Worm (Caenorhabditis elegans): ENCODE data around the gene C07E3.9.
A peak's percentile ranks its signal among the peaks of the same experiment; 100 is the strongest.

Gene C07E3.9

ce11 chrII:10390854-10391253 lies 40.3 kb downstream of the C07E3.9 start, which contains the start of the genes T09F3.2 and T09F3.7:
Gene T09F3.2 (plus strand): TSS chrII:10391154.
Gene T09F3.7 (plus strand): TSS chrII:10391168.
- TF ChIP-seq mes-4 (tag; optimal IDR thresholded peaks at IDR 0.05), result no peak
- TF ChIP-seq hlh-26 (GFP tag; conservative IDR thresholded peaks at IDR 0.05), result no peak
- TF ChIP-seq ceh-100 (GFP tag; IDR thresholded peaks at IDR 0.05), result no peak
- TF ChIP-seq egrh-3 (GFP tag; IDR thresholded peaks at IDR 0.05), result no peak
- no peak for TF ChIP-seq K12H6.12 (tag; optimal IDR thresholded peaks at IDR 0.05)
- no peak for TF ChIP-seq aptf-2 (GFP tag; conservative IDR thresholded peaks at IDR 0.05)

- TF ChIP-seq mes-4 (tag; optimal IDR thresholded peaks at IDR 0.05) (no peak), attf-5 (GFP tag; optimal IDR thresholded peaks at IDR 0.05) (no peak), zfh-2 (GFP tag; conservative IDR thresholded peaks at IDR 0.05) (no peak), dox-1 (GFP tag; IDR thresholded peaks at IDR 0.05) (peak; percentile 80), let-607 (tag; optimal IDR thresholded peaks at IDR 0.05) (no peak), K12H6.12 (tag; optimal IDR thresholded peaks at IDR 0.05) (no peak), ekl-4 (GFP tag; IDR thresholded peaks at IDR 0.05) (peak; percentile 62; the same call in 1 of the 2 replicates), tlf-1 (GFP tag; optimal IDR thresholded peaks at IDR 0.05) (peak; percentile 89), egrh-3 (GFP tag; IDR thresholded peaks at IDR 0.05) (0 out of 2 replicates have a peak, but pooled peaks have one; percentile 6), madf-3 (GFP tag; IDR thresholded peaks at IDR 0.05) (peak; percentile 78; the same call in 1 of the 2 replicates), madf-6 (GFP tag; IDR thresholded peaks at IDR 0.05) (peak; percentile 99), lin-26 (GFP tag; IDR thresholded peaks at IDR 0.05) (no peak), ceh-27 (GFP tag; optimal IDR thresholded peaks at IDR 0.05) (no peak), Y67H2A.10 (GFP tag; conservative IDR thresholded peaks at IDR 0.05) (no peak; the same call in 1 of the 2 replicates), lsl-1 (GFP tag; optimal IDR thresholded peaks at IDR 0.05) (peak; percentile 85), D2030.7 (GFP tag; IDR thresholded peaks at IDR 0.05) (peak; percentile 97), ztf-22 (GFP tag; optimal IDR thresholded peaks at IDR 0.05) (no peak), die-1 (tag; optimal IDR thresholded peaks at IDR 0.05) (no peak), hmg-20 (GFP tag; IDR thresholded peaks at IDR 0.05) (no peak), T26A5.8 (tag; optimal IDR thresholded peaks at IDR 0.05) (no peak), ztf-18 (tag; optimal IDR thresholded peaks at IDR 0.05) (peak; percentile 5), madf-10 (tag; optimal IDR thresholded peaks at IDR 0.05) (peak; percentile 14), sptf-2 (GFP tag; optimal IDR thresholded peaks at IDR 0.05) (no peak), athp-1 (tag; optimal IDR thresholded peaks at IDR 0.05) (peak; percentile 34), F22D6.2 (tag; optimal IDR thresholded peaks at IDR 0.05) (no peak), ets-4 (GFP tag; optimal IDR thresholded peaks at IDR 0.05) (no peak), nhr-90 (tag; optimal IDR thresholded peaks at IDR 0.05) (no peak), lag-1 (GFP tag; IDR thresholded peaks at IDR 0.05) (no peak), dpff-1 (tag; optimal IDR thresholded peaks at IDR 0.05) (no peak), cebp-1 (GFP tag; IDR thresholded peaks at IDR 0.05) (no peak), cebp-1 (tag; optimal IDR thresholded peaks at IDR 0.05) (peak; percentile 36), lir-1 (GFP tag; conservative IDR thresholded peaks at IDR 0.05) (peak; percentile 82), C06A6.2 (GFP tag; conservative IDR thresholded peaks at IDR 0.05) (no peak), ztf-28 (GFP tag; IDR thresholded peaks at IDR 0.05) (0 out of 2 replicates have a peak, but pooled peaks have one; percentile 27), F33H1.4 (GFP tag; IDR thresholded peaks at IDR 0.05) (peak; percentile 97), ccch-3 (GFP tag; optimal IDR thresholded peaks at IDR 0.05) (no peak), F10E7.11 (tag; optimal IDR thresholded peaks at IDR 0.05) (peak; percentile 53), snpc-1.3 (tag; optimal IDR thresholded peaks at IDR 0.05; ENCODE audit: insufficient read depth) (peak; percentile 82), egl-44 (GFP tag; IDR thresholded peaks at IDR 0.05) (no peak), chd-7 (tag; optimal IDR thresholded peaks at IDR 0.05) (peak; percentile 35), T07F8.4 (tag; optimal IDR thresholded peaks at IDR 0.05) (no peak)
Measured at ce11 chrII:10393282-10394179, 43.0 kb downstream of the C07E3.9 start, which contains the start of gene gpd-1. Gene gpd-1 (plus strand): TSS chrII:10394129.
